Worm (Caenorhabditis elegans): Measurements from ENCODE around the gene rbc-1.

Gene rbc-1

ce11 chrX:14575920-14576319, 35.3 kb upstream of the rbc-1 start:
- TF ChIP-seq ztf-29 (GFP tag; IDR thresholded peaks at IDR 0.05) (no peak), cog-1 (tag; optimal IDR thresholded peaks at IDR 0.05) (no peak), med-1 (GFP tag; optimal IDR thresholded peaks at IDR 0.05; ENCODE audit: insufficient read depth) (no peak), ztf-23 (GFP tag; IDR thresholded peaks at IDR 0.05) (no peak), klf-2 (GFP tag; conservative IDR thresholded peaks at IDR 0.05) (no peak), ref-1 (GFP tag; conservative IDR thresholded peaks at IDR 0.05) (no peak), T22C8.4 (GFP tag; IDR thresholded peaks at IDR 0.05) (no peak)

ce11 chrX:14577579-14578127, 33.5 kb upstream of the rbc-1 start, which contains the start of gene let-4:
TSS of gene let-4 (plus strand) at chrX:14577935.
- TF ChIP-seq ref-1 (GFP tag; conservative IDR thresholded peaks at IDR 0.05) (no peak), tab-1 (GFP tag; IDR thresholded peaks at IDR 0.05) (0 out of 2 replicates have a peak, but pooled peaks have one; percentile 35), flt-1 (GFP tag; IDR thresholded peaks at IDR 0.05) (peak; percentile 10; the same call in 1 of the 2 replicates), ztf-29 (GFP tag; IDR thresholded peaks at IDR 0.05) (no peak)

- TF ChIP-seq T22C8.4 (GFP tag; IDR thresholded peaks at IDR 0.05) (no peak), klf-2 (GFP tag; conservative IDR thresholded peaks at IDR 0.05) (no peak), ztf-29 (GFP tag; IDR thresholded peaks at IDR 0.05) (no peak)
Observed at ce11 chrX:14580853-14581252, 30.3 kb upstream of the rbc-1 start.

ce11 chrX:14581429-14581828, 29.7 kb upstream of the rbc-1 start, which contains the start of gene sym-1:
TSS of gene sym-1 (plus strand) at chrX:14581622.
- TF ChIP-seq cog-1 (tag; optimal IDR thresholded peaks at IDR 0.05) = no peak
- no peak for TF ChIP-seq T22C8.4 (GFP tag; IDR thresholded peaks at IDR 0.05)
- TF ChIP-seq klf-2 (GFP tag; conservative IDR thresholded peaks at IDR 0.05) = no peak
- no peak for TF ChIP-seq med-1 (GFP tag; optimal IDR thresholded peaks at IDR 0.05; ENCODE audit: insufficient read depth)
- TF ChIP-seq tab-1 (GFP tag; IDR thresholded peaks at IDR 0.05) = no peak
- TF ChIP-seq flt-1 (GFP tag; IDR thresholded peaks at IDR 0.05) = no peak
- TF ChIP-seq ztf-23 (GFP tag; IDR thresholded peaks at IDR 0.05) = no peak
- TF ChIP-seq ztf-29 (GFP tag; IDR thresholded peaks at IDR 0.05) = no peak
- TF ChIP-seq ref-1 (GFP tag; conservative IDR thresholded peaks at IDR 0.05) = no peak

ce11 chrX:14584335-14584734, 26.8 kb upstream of the rbc-1 start:
- TF ChIP-seq flt-1 (GFP tag; IDR thresholded peaks at IDR 0.05) = no peak
- no peak for TF ChIP-seq med-1 (GFP tag; optimal IDR thresholded peaks at IDR 0.05; ENCODE audit: insufficient read depth)
- TF ChIP-seq ztf-29 (GFP tag; IDR thresholded peaks at IDR 0.05) = no peak
- no peak for TF ChIP-seq tab-1 (GFP tag; IDR thresholded peaks at IDR 0.05)
- no peak for TF ChIP-seq ztf-23 (GFP tag; IDR thresholded peaks at IDR 0.05)
- TF ChIP-seq ref-1 (GFP tag; conservative IDR thresholded peaks at IDR 0.05) = no peak
- no peak for TF ChIP-seq klf-2 (GFP tag; conservative IDR thresholded peaks at IDR 0.05)
- TF ChIP-seq cog-1 (tag; optimal IDR thresholded peaks at IDR 0.05) = no peak
- TF ChIP-seq T22C8.4 (GFP tag; IDR thresholded peaks at IDR 0.05) = no peak

DNA sequence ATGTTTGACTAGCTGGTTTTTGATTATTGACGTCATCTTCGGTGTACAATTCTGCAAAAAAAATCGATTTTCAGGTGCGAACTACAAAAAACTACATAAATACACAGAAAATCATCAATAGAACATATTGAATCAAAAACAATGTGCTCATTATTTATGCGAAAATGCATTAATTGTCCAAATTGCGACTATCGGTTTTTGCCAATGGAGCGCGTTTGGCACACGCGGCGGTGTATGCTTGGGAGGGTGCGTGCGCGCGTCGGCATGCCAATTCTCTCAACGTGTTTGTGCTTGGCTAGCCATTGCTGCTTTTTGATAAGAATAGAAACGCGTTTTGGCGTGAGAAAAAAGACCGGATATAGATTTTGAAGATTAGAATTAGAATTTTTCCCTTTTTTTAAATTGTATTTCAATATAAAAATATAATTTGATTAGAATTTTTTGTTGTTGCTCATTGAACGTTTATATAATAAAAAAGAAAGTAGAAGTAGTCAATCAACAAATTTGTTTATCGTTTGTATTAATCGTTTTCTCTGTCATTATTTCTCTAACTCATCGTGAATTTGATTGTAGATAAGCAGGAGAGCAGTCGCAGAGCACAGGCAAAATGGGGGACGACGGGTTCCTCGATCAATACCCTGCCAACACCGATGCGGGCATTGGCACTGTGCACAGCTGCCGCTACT, 22.0 kb upstream of the rbc-1 start, which contains the start of the genes C44H4.4 and tap-1:
C44H4.4 (minus strand) TSS at position 51 of the 686 bp plus-strand sequence.
tap-1 (plus strand) TSS at position 574 of the 686 bp plus-strand sequence.
- TF ChIP-seq ref-1 (GFP tag; conservative IDR thresholded peaks at IDR 0.05) (no peak), ztf-29 (GFP tag; IDR thresholded peaks at IDR 0.05) (no peak), flt-1 (GFP tag; IDR thresholded peaks at IDR 0.05) (no peak), T22C8.4 (GFP tag; IDR thresholded peaks at IDR 0.05) (no peak), ztf-23 (GFP tag; IDR thresholded peaks at IDR 0.05) (no peak), cog-1 (tag; optimal IDR thresholded peaks at IDR 0.05) (peak; percentile 26), klf-2 (GFP tag; conservative IDR thresholded peaks at IDR 0.05) (no peak), tab-1 (GFP tag; IDR thresholded peaks at IDR 0.05) (0 out of 2 replicates have a peak, but pooled peaks have one; percentile 7), med-1 (GFP tag; optimal IDR thresholded peaks at IDR 0.05; ENCODE audit: insufficient read depth) (no peak)

DNA sequence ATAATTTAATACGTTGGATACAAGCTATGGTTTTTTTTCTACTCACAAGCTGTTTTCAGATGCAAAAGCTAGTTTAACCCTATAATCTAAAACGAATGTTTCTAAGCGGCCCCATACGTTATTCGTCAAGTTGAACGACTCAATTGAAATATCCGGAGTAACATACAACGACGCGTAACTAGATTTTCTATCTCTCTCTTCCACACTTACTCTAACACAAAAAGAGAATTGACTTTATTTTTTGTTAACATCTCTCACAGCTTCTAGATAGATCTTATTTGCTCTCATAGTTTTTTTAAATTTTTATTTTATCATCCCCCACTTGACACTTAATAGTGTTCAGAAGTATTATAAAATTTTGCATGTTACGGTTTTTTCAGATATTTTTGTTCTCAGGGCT, 18.0 kb upstream of the rbc-1 start:
- TF ChIP-seq flt-1 (GFP tag; IDR thresholded peaks at IDR 0.05) (no peak), ref-1 (GFP tag; conservative IDR thresholded peaks at IDR 0.05) (no peak), tab-1 (GFP tag; IDR thresholded peaks at IDR 0.05) (no peak), ztf-23 (GFP tag; IDR thresholded peaks at IDR 0.05) (no peak), klf-2 (GFP tag; conservative IDR thresholded peaks at IDR 0.05) (no peak), T22C8.4 (GFP tag; IDR thresholded peaks at IDR 0.05) (no peak), cog-1 (tag; optimal IDR thresholded peaks at IDR 0.05) (no peak), ztf-29 (GFP tag; IDR thresholded peaks at IDR 0.05) (no peak), med-1 (GFP tag; optimal IDR thresholded peaks at IDR 0.05; ENCODE audit: insufficient read depth) (no peak)

ce11 chrX:14594825-14595224, 16.3 kb upstream of the rbc-1 start, which contains the start of gene C44H4.8:
TSS of gene C44H4.8 (plus strand) at chrX:14595125.
- TF ChIP-seq flt-1 (GFP tag; IDR thresholded peaks at IDR 0.05) = no peak
- TF ChIP-seq med-1 (GFP tag; optimal IDR thresholded peaks at IDR 0.05; ENCODE audit: insufficient read depth) = no peak
- no peak for TF ChIP-seq ref-1 (GFP tag; conservative IDR thresholded peaks at IDR 0.05)
- TF ChIP-seq tab-1 (GFP tag; IDR thresholded peaks at IDR 0.05) = no peak
- no peak for TF ChIP-seq ztf-23 (GFP tag; IDR thresholded peaks at IDR 0.05)
- TF ChIP-seq T22C8.4 (GFP tag; IDR thresholded peaks at IDR 0.05) = no peak
- TF ChIP-seq ztf-29 (GFP tag; IDR thresholded peaks at IDR 0.05) = no peak
- TF ChIP-seq klf-2 (GFP tag; conservative IDR thresholded peaks at IDR 0.05) = no peak
- TF ChIP-seq cog-1 (tag; optimal IDR thresholded peaks at IDR 0.05) = no peak

ce11 chrX:14599245-14599644, 11.9 kb upstream of the rbc-1 start, which contains the start of gene C44H4.6:
TSS of gene C44H4.6 (minus strand) at chrX:14599345.
- TF ChIP-seq T22C8.4 (GFP tag; IDR thresholded peaks at IDR 0.05) (no peak), flt-1 (GFP tag; IDR thresholded peaks at IDR 0.05) (no peak), med-1 (GFP tag; optimal IDR thresholded peaks at IDR 0.05; ENCODE audit: insufficient read depth) (no peak), tab-1 (GFP tag; IDR thresholded peaks at IDR 0.05) (no peak), ref-1 (GFP tag; conservative IDR thresholded peaks at IDR 0.05) (no peak), klf-2 (GFP tag; conservative IDR thresholded peaks at IDR 0.05) (no peak), ztf-23 (GFP tag; IDR thresholded peaks at IDR 0.05) (no peak), cog-1 (tag; optimal IDR thresholded peaks at IDR 0.05) (no peak)

All from whole organism, midembryonic.